Fruit fly (Drosophila melanogaster) whole organism, embryonic: ENCODE measurements around the gene CG33510.
A peak's percentile ranks its signal among the peaks of the same experiment; 100 is the strongest.

Experiments
- Aef1 ChIP-seq: fragments of 200-800 bp; sonication (Bioruptor generic); IDR thresholded peaks from 3 replicates; pipeline ENCODE4 v1.3.6; 2022; ENCODE audit warnings: missing biosample characterization, missing genetic modification characterization
- CG10321 ChIP-seq: fragments of 200-800 bp; sonication (Bioruptor generic); IDR thresholded peaks from 2 replicates; pipeline ENCODE4 v1.3.6; 2022; ENCODE audit warnings: missing biosample characterization, missing genetic modification characterization
- CG10543 ChIP-seq: fragments of 200-800 bp; sonication (Bioruptor generic); optimal IDR thresholded peaks from 3 replicates; lab custom pipeline; 2017; ENCODE audit warnings: missing biosample characterization, mild to moderate bottlenecking, missing genetic modification characterization, moderate library complexity
- CG15479 ChIP-seq: fragments of 200-800 bp; sonication (Bioruptor generic); optimal IDR thresholded peaks from 3 replicates; lab custom pipeline; 2019; ENCODE audit warnings: missing biosample characterization, mild to moderate bottlenecking, missing genetic modification characterization, moderate library complexity
- CG15601 ChIP-seq: fragments of 200-800 bp; sonication (Bioruptor generic); optimal IDR thresholded peaks from 3 replicates; lab custom pipeline; 2019; ENCODE audit warnings: missing biosample characterization, mild to moderate bottlenecking, missing genetic modification characterization, moderate library complexity
- CG17359 ChIP-seq: fragments of 200-800 bp; sonication (Bioruptor generic); optimal IDR thresholded peaks from 3 replicates; lab custom pipeline; 2018; ENCODE audit warnings: missing biosample characterization, mild to moderate bottlenecking, missing genetic modification characterization, moderate library complexity
- CG18599 ChIP-seq: fragments of 200-800 bp; sonication (Bioruptor generic); optimal IDR thresholded peaks from 3 replicates; lab custom pipeline; 2017; ENCODE audit warnings: missing biosample characterization, missing genetic modification characterization, mild to moderate bottlenecking, moderate library complexity, missing genetic modification reagents
- CG3407 ChIP-seq: fragments of 200-800 bp; sonication (Bioruptor generic); optimal IDR thresholded peaks from 2 replicates; lab custom pipeline; 2018; ENCODE audit warnings: missing biosample characterization, mild to moderate bottlenecking, missing genetic modification characterization
- CG34376 ChIP-seq: fragments of 200-800 bp; sonication (Bioruptor generic); optimal IDR thresholded peaks from 2 replicates; lab custom pipeline; 2018; ENCODE audit warnings: missing biosample characterization, mild to moderate bottlenecking, missing genetic modification characterization
- CG4360 ChIP-seq: fragments of 200-800 bp; sonication (Bioruptor generic); IDR thresholded peaks from 2 replicates; pipeline ENCODE4 v1.3.6; 2022; ENCODE audit warnings: missing biosample characterization, missing genetic modification characterization
- CG5953 ChIP-seq: fragments of 200-800 bp; sonication (Bioruptor generic); IDR thresholded peaks from 2 replicates; pipeline ENCODE4 v1.3.6; 2022; ENCODE audit warnings: missing biosample characterization, missing genetic modification characterization
- CG7357 ChIP-seq: fragments of 200-800 bp; sonication (Bioruptor generic); IDR thresholded peaks from 3 replicates; pipeline ENCODE4 v1.3.6; 2022; ENCODE audit warnings: missing biosample characterization, missing genetic modification characterization
- Dad ChIP-seq: fragments of 200-800 bp; sonication (Bioruptor generic); optimal IDR thresholded peaks from 3 replicates; lab custom pipeline; 2016; ENCODE audit warnings: missing biosample characterization, missing genetic modification characterization
- Dll ChIP-seq: fragments of 200-800 bp; sonication (Bioruptor generic); IDR thresholded peaks from 4 replicates; pipeline ENCODE4 v1.3.6; 2022; ENCODE audit warnings: missing biosample characterization, missing genetic modification characterization; ENCODE audit not compliant: partially characterized antibody
- Doc2 ChIP-seq: fragments of 200-800 bp; sonication (Bioruptor generic); IDR thresholded peaks from 2 replicates; pipeline ENCODE4 v1.3.6; 2022; ENCODE audit warnings: missing biosample characterization, missing genetic modification characterization
- GATAe ChIP-seq: fragments of 200-800 bp; sonication (Bioruptor generic); conservative IDR thresholded peaks from 2 replicates; pipeline ENCODE4 v1.3.6; 2022; ENCODE audit warnings: missing biosample characterization, missing genetic modification characterization
- Hr3 ChIP-seq: fragments of 200-800 bp; sonication (Bioruptor generic); optimal IDR thresholded peaks from 3 replicates; lab custom pipeline; 2016; ENCODE audit warnings: missing biosample characterization, missing genetic modification characterization
- Jarid2 ChIP-seq: fragments of 200-800 bp; sonication (Bioruptor generic); optimal IDR thresholded peaks from 3 replicates; lab custom pipeline; 2017; ENCODE audit warnings: mild to moderate bottlenecking, missing biosample characterization, missing genetic modification reagents, missing genetic modification characterization
- Med ChIP-seq: fragments of 200-800 bp; sonication (Bioruptor generic); peaks from one replicate; lab custom pipeline; 2016; ENCODE audit warnings: missing biosample characterization, missing genetic modification characterization, mild to moderate bottlenecking, inconsistent platforms, moderate library complexity
- Pdp1 ChIP-seq, 2 experiments: fragments of 200-800 bp; sonication (Bioruptor generic); optimal IDR thresholded peaks; 3 replicates each; lab custom pipeline; 2016; ENCODE audit warnings: missing biosample characterization in 2 of 2, missing genetic modification characterization in 2 of 2, mild to moderate bottlenecking in 1 of 2, moderate library complexity in 1 of 2
- Stat92E ChIP-seq, 3 experiments: fragments of >200 bp in 2 of 3; fragments of 200-800 bp in 1 of 3; sonication (Bioruptor generic) in 1 of 3; optimal IDR thresholded peaks; 2 replicates each; lab custom pipeline; 2017 to 2019; ENCODE audit warnings: missing biosample characterization in 3 of 3, missing genetic modification characterization in 3 of 3, mild to moderate bottlenecking in 1 of 3, moderate library complexity in 1 of 3
- bab2 ChIP-seq: fragments of 200-800 bp; sonication (Bioruptor generic); optimal IDR thresholded peaks from 2 replicates; lab custom pipeline; 2016; ENCODE audit warnings: missing biosample characterization, missing genetic modification characterization
- caup ChIP-seq: fragments of 200-800 bp; sonication (Bioruptor generic); optimal IDR thresholded peaks from 3 replicates; lab custom pipeline; 2017; ENCODE audit warnings: missing biosample characterization, mild to moderate bottlenecking, missing genetic modification characterization, moderate library complexity; ENCODE audit not compliant: severe bottlenecking
- crol ChIP-seq: fragments of 200-800 bp; sonication (Bioruptor generic); IDR thresholded peaks from 2 replicates; pipeline ENCODE4 v1.3.6; 2022; ENCODE audit warnings: missing biosample characterization, missing genetic modification characterization
- cwo ChIP-seq: fragments of 200-800 bp; sonication (Bioruptor generic); optimal IDR thresholded peaks from 3 replicates; lab custom pipeline; 2017; ENCODE audit warnings: missing biosample characterization, missing genetic modification characterization, mild to moderate bottlenecking, moderate library complexity, missing genetic modification reagents
- da ChIP-seq: fragments of 200-800 bp; sonication (Bioruptor generic); optimal IDR thresholded peaks from 2 replicates; lab custom pipeline; 2016; ENCODE audit warnings: missing biosample characterization, missing genetic modification characterization
- en ChIP-seq: fragments of 200-800 bp; sonication (Bioruptor generic); optimal IDR thresholded peaks from 2 replicates; lab custom pipeline; 2016; ENCODE audit warnings: missing biosample characterization, missing genetic modification characterization
- eve ChIP-seq, 2 experiments: fragments of >200 bp; optimal IDR thresholded peaks; 2 replicates each; lab custom pipeline; 2017; ENCODE audit warnings: missing biosample characterization in 2 of 2, missing genetic modification characterization in 2 of 2
- exex ChIP-seq: fragments of 200-800 bp; sonication (Bioruptor generic); optimal IDR thresholded peaks from 4 replicates; lab custom pipeline; 2018; ENCODE audit warnings: missing biosample characterization, mild to moderate bottlenecking, missing genetic modification characterization, moderate library complexity
- grn ChIP-seq: fragments of 200-800 bp; sonication (Bioruptor generic); optimal IDR thresholded peaks from 3 replicates; lab custom pipeline; 2017; ENCODE audit warnings: missing biosample characterization, missing genetic modification characterization
- gro ChIP-seq: fragments of 200-800 bp; sonication (Bioruptor generic); optimal IDR thresholded peaks from 2 replicates; lab custom pipeline; 2016; ENCODE audit warnings: missing biosample characterization, missing genetic modification characterization
- jigr1 ChIP-seq: fragments of 200-800 bp; sonication (Bioruptor generic); IDR thresholded peaks from 3 replicates; pipeline ENCODE4 v1.3.6; 2022; ENCODE audit warnings: missing biosample characterization, missing genetic modification characterization
- jumu ChIP-seq: fragments of 200-800 bp; sonication (Bioruptor generic); optimal IDR thresholded peaks from 3 replicates; lab custom pipeline; 2016; ENCODE audit warnings: missing biosample characterization, missing genetic modification characterization
- lab ChIP-seq: fragments of 200-800 bp; sonication (Bioruptor generic); optimal IDR thresholded peaks from 3 replicates; lab custom pipeline; 2017; ENCODE audit warnings: missing biosample characterization, missing genetic modification characterization, mild to moderate bottlenecking, moderate library complexity, missing genetic modification reagents
- luna ChIP-seq: fragments of 200-800 bp; sonication (Bioruptor generic); optimal IDR thresholded peaks from 2 replicates; lab custom pipeline; 2016; ENCODE audit warnings: missing biosample characterization, missing genetic modification characterization
- mirr ChIP-seq: fragments of 200-800 bp; sonication (Bioruptor generic); optimal IDR thresholded peaks from 3 replicates; lab custom pipeline; 2018; ENCODE audit warnings: missing biosample characterization, mild to moderate bottlenecking, missing genetic modification characterization
- mld ChIP-seq: fragments of 200-800 bp; sonication (Bioruptor generic); IDR thresholded peaks from 3 replicates; pipeline ENCODE4 v1.3.6; 2022; ENCODE audit warnings: missing biosample characterization, missing genetic modification characterization; ENCODE audit not compliant: partially characterized antibody
- pan ChIP-seq, 4 experiments: fragments of >200 bp in 3 of 4; fragments of 200-800 bp in 1 of 4; sonication (Bioruptor generic) in 1 of 4; optimal IDR thresholded peaks in 3 of 4; IDR thresholded peaks in 1 of 4; 2 replicates each; pipeline versions ENCODE4 v1.3.6 to Lab custom; 2017 to 2022; ENCODE audit warnings: missing biosample characterization in 2 of 4, missing genetic modification characterization in 2 of 4, mixed read lengths in 1 of 4
- sd ChIP-seq: fragments of 200-800 bp; sonication (Bioruptor generic); optimal IDR thresholded peaks from 3 replicates; lab custom pipeline; 2018; ENCODE audit warnings: missing biosample characterization, mild to moderate bottlenecking, missing genetic modification characterization, moderate library complexity
- sens ChIP-seq: fragments of 200-800 bp; sonication (Bioruptor generic); peaks from one replicate; lab custom pipeline; 2016; ENCODE audit warnings: missing biosample characterization, missing genetic modification characterization
- sqz ChIP-seq: fragments of 200-800 bp; sonication (Bioruptor generic); optimal IDR thresholded peaks from 3 replicates; lab custom pipeline; 2018; ENCODE audit warnings: missing biosample characterization, mild to moderate bottlenecking, missing genetic modification characterization
- sug ChIP-seq: fragments of 200-800 bp; optimal IDR thresholded peaks from 2 replicates; lab custom pipeline; 2019; ENCODE audit warnings: missing biosample characterization, mild to moderate bottlenecking, missing genetic modification characterization, moderate library complexity
- tll ChIP-seq, 2 experiments: fragments of 200-800 bp in 1 of 2; fragments of >200 bp in 1 of 2; sonication (Bioruptor generic) in 1 of 2; optimal IDR thresholded peaks; 2 replicates each; lab custom pipeline; 2017 to 2019; ENCODE audit warnings: missing biosample characterization in 2 of 2, missing genetic modification characterization in 2 of 2, mild to moderate bottlenecking in 1 of 2, moderate library complexity in 1 of 2
- wor ChIP-seq: fragments of 200-800 bp; sonication (Bioruptor generic); IDR thresholded peaks from 2 replicates; pipeline ENCODE4 v1.3.6; 2022; ENCODE audit warnings: missing biosample characterization, missing genetic modification characterization
- zen ChIP-seq: fragments of 200-800 bp; sonication (Bioruptor generic); optimal IDR thresholded peaks from 3 replicates; lab custom pipeline; 2018; ENCODE audit warnings: missing biosample characterization, mild to moderate bottlenecking, missing genetic modification characterization, moderate library complexity

Gene CG33510

dm6 chr2L:21061591-21061990, 22.5 kb downstream of the CG33510 start (continued):
- TF ChIP-seq CG7357 (GFP tag; lab: Robert Waterston, UW) (no peak), Doc2 (no peak), Dll (GFP tag; lab: Robert Waterston, UW) (no peak)

- TF ChIP-seq sug (tag; lab: Kevin White, UChicago): peak; percentile 71
- peak in 1 of 2 experiments; percentile 29 for TF ChIP-seq eve (GFP tag; optimal IDR thresholded peaks at IDR 0.05; lab: Kevin White, UChicago)
- TF ChIP-seq caup: peak; percentile 1
- TF ChIP-seq Aef1 (GFP tag; lab: Robert Waterston, UW): peak; percentile 34; the same call in 1 of the 3 replicates
- TF ChIP-seq lab: peak; percentile 38
- peak; percentile 30 for TF ChIP-seq CG10543
- peak; percentile 69 for TF ChIP-seq mirr (GFP tag; lab: Kevin White, UChicago)
- TF ChIP-seq GATAe: peak; percentile 48
- TF ChIP-seq CG18599: no peak
- peak; percentile 80 for TF ChIP-seq exex (tag; lab: Kevin White, UChicago)
- no peak for TF ChIP-seq pan (optimal IDR thresholded peaks at IDR 0.05; lab: Kevin White, UChicago)
- TF ChIP-seq pan (GFP tag; optimal IDR thresholded peaks at IDR 0.05 in 1 of 2, IDR thresholded peaks at IDR 0.05 in 1 of 2): no peak
- no peak for TF ChIP-seq Hr3 (GFP tag; lab: Kevin White, UChicago)
- TF ChIP-seq crol (GFP tag; lab: Robert Waterston, UW): peak; percentile 43; the same call in 1 of the 2 replicates
- no peak for TF ChIP-seq Dad
- no peak for TF ChIP-seq Stat92E (GFP tag; optimal IDR thresholded peaks at IDR 0.05; lab: Kevin White, UChicago)
- no peak for TF ChIP-seq luna (GFP tag; lab: Kevin White, UChicago)
- no peak for TF ChIP-seq jumu (GFP tag; lab: Kevin White, UChicago)
- peak; percentile 75 for TF ChIP-seq sens (GFP tag; lab: Kevin White, UChicago)
- peak; percentile 33 for TF ChIP-seq grn
- TF ChIP-seq jigr1: no peak
- TF ChIP-seq CG34376: peak; percentile 34
- TF ChIP-seq, all 482 proteins: peak for 13
These were observed 30.5 kb downstream of the CG33510 start for dm6 chr2L:21053623-21054022.

- TF ChIP-seq CG17359 (tag; lab: Kevin White, UChicago) (peak; percentile 8), mirr (GFP tag; lab: Kevin White, UChicago) (peak; percentile 38), CG10321 (0 out of 2 replicates have a peak, but pooled peaks have one; percentile 35), Pdp1 (GFP tag; optimal IDR thresholded peaks at IDR 0.05; lab: Kevin White, UChicago) (peak in 1 of 2 experiments; percentile 63), da (GFP tag; lab: Kevin White, UChicago) (no peak), mld (GFP tag; lab: Robert Waterston, UW) (0 out of 3 replicates have a peak, but pooled peaks have one; percentile 10), en (GFP tag; lab: Kevin White, UChicago) (no peak), zen (tag; lab: Kevin White, UChicago) (peak; percentile 3), sqz (GFP tag; lab: Kevin White, UChicago) (peak; percentile 29), cwo (peak; percentile 45), exex (tag; lab: Kevin White, UChicago) (peak; percentile 61), wor (GFP tag; lab: Robert Waterston, UW) (no peak), CG15601 (no peak), sd (tag; lab: Kevin White, UChicago) (peak; percentile 54), bab2 (GFP tag; lab: Kevin White, UChicago) (no peak), GATAe (peak; percentile 30; the same call in 1 of the 2 replicates), gro (GFP tag; lab: Kevin White, UChicago) (peak; percentile 20), Med (GFP tag; lab: Kevin White, UChicago) (peak; percentile 65), CG3407 (no peak), Jarid2 (peak; percentile 53), CG15479 (peak; percentile 58), CG4360 (GFP tag; lab: Robert Waterston, UW) (no peak), CG10543 (no peak), CG5953 (GFP tag; lab: Robert Waterston, UW) (no peak), tll (GFP tag; optimal IDR thresholded peaks at IDR 0.05; lab: Kevin White, UChicago) (peak; percentile 28)
These were observed 31.2 kb downstream of the CG33510 start, which contains the start of gene Itgbn for dm6 chr2L:21052783-21053463. Itgbn (plus strand) TSS chr2L:21053033.
